Fruit fly (Drosophila melanogaster) whole organism, embryonic: ENCODE data around the gene GNBP1.

Experiments used
- ATbp ChIP-seq: fragments of 200-800 bp; sonication (Bioruptor generic); optimal IDR thresholded peaks from 2 replicates; lab custom pipeline; 2017; ENCODE audit warnings: missing biosample characterization, mild to moderate bottlenecking, missing genetic modification characterization, missing genetic modification reagents
- Atf-2 ChIP-seq: fragments of 200-800 bp; sonication (Bioruptor generic); optimal IDR thresholded peaks from 2 replicates; lab custom pipeline; 2016; ENCODE audit warnings: missing biosample characterization, missing genetic modification characterization
- CG11085 ChIP-seq: fragments of 200-800 bp; sonication (Bioruptor generic); IDR thresholded peaks from 2 replicates; pipeline ENCODE4 v1.3.6; 2022; ENCODE audit warnings: missing biosample characterization, missing genetic modification characterization
- CG1233 ChIP-seq: fragments of 200-800 bp; sonication (Bioruptor generic); optimal IDR thresholded peaks from 4 replicates; lab custom pipeline; 2018; ENCODE audit warnings: missing biosample characterization, mild to moderate bottlenecking, missing genetic modification characterization
- CG14965 ChIP-seq: fragments of 200-800 bp; sonication (Bioruptor generic); optimal IDR thresholded peaks from 2 replicates; lab custom pipeline; 2016; ENCODE audit warnings: missing biosample characterization, missing genetic modification characterization, borderline replicate concordance
- CG16863 ChIP-seq: fragments of 200-800 bp; sonication (Bioruptor generic); optimal IDR thresholded peaks from 3 replicates; lab custom pipeline; 2016; ENCODE audit warnings: missing biosample characterization, missing genetic modification characterization
- CG17612 ChIP-seq: fragments of 200-800 bp; sonication (Bioruptor generic); IDR thresholded peaks from 2 replicates; pipeline ENCODE4 v1.3.6; 2022; ENCODE audit warnings: missing biosample characterization, missing genetic modification characterization
- CG17912 ChIP-seq: fragments of 200-800 bp; sonication (Bioruptor generic); optimal IDR thresholded peaks from 2 replicates; lab custom pipeline; 2018; ENCODE audit warnings: missing biosample characterization, mild to moderate bottlenecking, missing genetic modification characterization
- CG18599 ChIP-seq: fragments of 200-800 bp; sonication (Bioruptor generic); optimal IDR thresholded peaks from 3 replicates; lab custom pipeline; 2017; ENCODE audit warnings: missing biosample characterization, missing genetic modification characterization, mild to moderate bottlenecking, moderate library complexity, missing genetic modification reagents
- CG2199 ChIP-seq: fragments of 200-800 bp; sonication (Bioruptor generic); IDR thresholded peaks from 3 replicates; pipeline ENCODE4 v1.3.6; 2022; ENCODE audit warnings: missing biosample characterization, missing genetic modification characterization
- CG2875 ChIP-seq: fragments of 200-800 bp; sonication (Bioruptor generic); optimal IDR thresholded peaks from 2 replicates; lab custom pipeline; 2017; ENCODE audit warnings: missing biosample characterization, mild to moderate bottlenecking, missing genetic modification characterization, missing genetic modification reagents
- CG30403 ChIP-seq: fragments of 200-800 bp; sonication (Bioruptor generic); optimal IDR thresholded peaks from 3 replicates; lab custom pipeline; 2016; ENCODE audit warnings: missing biosample characterization, missing genetic modification characterization
- CG3281 ChIP-seq: fragments of 200-800 bp; sonication (Bioruptor generic); optimal IDR thresholded peaks from 3 replicates; lab custom pipeline; 2017; ENCODE audit warnings: missing biosample characterization, mild to moderate bottlenecking, missing genetic modification characterization
- CG33213 ChIP-seq: fragments of 200-800 bp; sonication (Bioruptor generic); optimal IDR thresholded peaks from 3 replicates; lab custom pipeline; 2016; ENCODE audit warnings: missing biosample characterization, missing genetic modification characterization
- CG4282 ChIP-seq: fragments of 200-800 bp; sonication (Bioruptor generic); optimal IDR thresholded peaks from 2 replicates; lab custom pipeline; 2016; ENCODE audit warnings: missing biosample characterization, missing genetic modification characterization
- CG4360 ChIP-seq: fragments of 200-800 bp; sonication (Bioruptor generic); IDR thresholded peaks from 2 replicates; pipeline ENCODE4 v1.3.6; 2022; ENCODE audit warnings: missing biosample characterization, missing genetic modification characterization
- CG5245 ChIP-seq: fragments of 200-800 bp; sonication (Bioruptor generic); optimal IDR thresholded peaks from 3 replicates; lab custom pipeline; 2016; ENCODE audit warnings: missing biosample characterization, missing genetic modification characterization
- CG8359 ChIP-seq: fragments of 200-800 bp; sonication (Bioruptor generic); optimal IDR thresholded peaks from 2 replicates; lab custom pipeline; 2017; ENCODE audit warnings: missing biosample characterization, mild to moderate bottlenecking, missing genetic modification characterization, borderline replicate concordance
- CG9215 ChIP-seq: fragments of 200-800 bp; sonication (Bioruptor generic); IDR thresholded peaks from 2 replicates; pipeline ENCODE4 v1.3.6; 2022; ENCODE audit warnings: missing biosample characterization, missing genetic modification characterization
- CTCF ChIP-seq: fragments of 200-800 bp; sonication (Bioruptor generic); optimal IDR thresholded peaks from 2 replicates; lab custom pipeline; 2017; ENCODE audit warnings: missing biosample characterization, mild to moderate bottlenecking, missing genetic modification characterization, moderate library complexity
- CoRest ChIP-seq: fragments of 200-800 bp; sonication (Bioruptor generic); optimal IDR thresholded peaks from 3 replicates; lab custom pipeline; 2018; ENCODE audit warnings: missing biosample characterization, mild to moderate bottlenecking, missing genetic modification characterization, moderate library complexity
- Doc2 ChIP-seq: fragments of 200-800 bp; sonication (Bioruptor generic); IDR thresholded peaks from 2 replicates; pipeline ENCODE4 v1.3.6; 2022; ENCODE audit warnings: missing biosample characterization, missing genetic modification characterization
- Drgx ChIP-seq: fragments of 200-800 bp; sonication (Bioruptor generic); IDR thresholded peaks from 2 replicates; pipeline ENCODE4 v1.3.6; 2022; ENCODE audit warnings: missing biosample characterization, missing genetic modification characterization
- Gug ChIP-seq: fragments of 200-800 bp; sonication (Bioruptor generic); IDR thresholded peaks from 4 replicates; pipeline ENCODE4 v1.3.6; 2022; ENCODE audit warnings: missing biosample characterization, missing genetic modification characterization
- HLH3B ChIP-seq: fragments of 200-800 bp; sonication (Bioruptor generic); IDR thresholded peaks from 2 replicates; pipeline ENCODE4 v1.3.6; 2022; ENCODE audit warnings: missing biosample characterization, missing genetic modification characterization
- NFAT ChIP-seq: fragments of 200-800 bp; sonication (Bioruptor generic); IDR thresholded peaks from 2 replicates; pipeline ENCODE4 v1.3.6; 2022; ENCODE audit warnings: missing biosample characterization, missing genetic modification characterization
- Oli ChIP-seq: fragments of 200-800 bp; sonication (Bioruptor generic); optimal IDR thresholded peaks from 2 replicates; lab custom pipeline; 2018; ENCODE audit warnings: missing biosample characterization, mild to moderate bottlenecking, missing genetic modification characterization, moderate library complexity
- Sox102F ChIP-seq: fragments of 200-800 bp; sonication (Bioruptor generic); optimal IDR thresholded peaks from 2 replicates; lab custom pipeline; 2018; ENCODE audit warnings: missing biosample characterization, mild to moderate bottlenecking, missing genetic modification characterization, moderate library complexity
- br ChIP-seq: fragments of >200 bp; optimal IDR thresholded peaks from 2 replicates; lab custom pipeline; 2017
- cas ChIP-seq: fragments of 200-800 bp; sonication (Bioruptor generic); IDR thresholded peaks from 2 replicates; pipeline ENCODE4 v1.3.6; 2022; ENCODE audit warnings: missing biosample characterization, missing genetic modification characterization
- cato ChIP-seq: fragments of 200-800 bp; sonication (Bioruptor generic); optimal IDR thresholded peaks from 2 replicates; lab custom pipeline; 2016; ENCODE audit warnings: missing biosample characterization, missing genetic modification characterization, borderline replicate concordance
- caup ChIP-seq: fragments of 200-800 bp; sonication (Bioruptor generic); optimal IDR thresholded peaks from 3 replicates; lab custom pipeline; 2017; ENCODE audit warnings: missing biosample characterization, mild to moderate bottlenecking, missing genetic modification characterization, moderate library complexity; ENCODE audit not compliant: severe bottlenecking
- chif ChIP-seq, 2 experiments: fragments of 200-800 bp; sonication (Bioruptor generic); optimal IDR thresholded peaks; 3 replicates each; lab custom pipeline; 2016; ENCODE audit warnings: missing biosample characterization in 2 of 2, missing genetic modification characterization in 2 of 2
- corto ChIP-seq: fragments of 200-800 bp; sonication (Bioruptor generic); optimal IDR thresholded peaks from 2 replicates; lab custom pipeline; 2016; ENCODE audit warnings: missing biosample characterization, mild to moderate bottlenecking, missing genetic modification characterization, moderate library complexity
- dmrt99B ChIP-seq: fragments of 200-800 bp; sonication (Bioruptor generic); optimal IDR thresholded peaks from 2 replicates; lab custom pipeline; 2018; ENCODE audit warnings: missing biosample characterization, mild to moderate bottlenecking, missing genetic modification characterization, moderate library complexity
- eve ChIP-seq, 2 experiments: fragments of >200 bp; optimal IDR thresholded peaks; 2 replicates each; lab custom pipeline; 2017; ENCODE audit warnings: missing biosample characterization in 2 of 2, missing genetic modification characterization in 2 of 2
- gt ChIP-seq: fragments of 200-800 bp; sonication (Bioruptor generic); IDR thresholded peaks from 2 replicates; pipeline ENCODE4 v1.3.6; 2022; ENCODE audit warnings: missing biosample characterization, missing genetic modification characterization
- hb ChIP-seq: fragments of 200-800 bp; sonication (Bioruptor generic); IDR thresholded peaks from 3 replicates; pipeline ENCODE4 v1.3.6; 2022; ENCODE audit warnings: missing biosample characterization, missing genetic modification characterization; ENCODE audit not compliant: partially characterized antibody
- hth ChIP-seq: fragments of >200 bp; optimal IDR thresholded peaks from 2 replicates; lab custom pipeline; 2017; ENCODE audit warnings: inconsistent platforms
- mam ChIP-seq: fragments of 200-800 bp; sonication (Bioruptor generic); optimal IDR thresholded peaks from 3 replicates; lab custom pipeline; 2016; ENCODE audit warnings: missing biosample characterization, missing genetic modification characterization
- mld ChIP-seq: fragments of 200-800 bp; sonication (Bioruptor generic); IDR thresholded peaks from 3 replicates; pipeline ENCODE4 v1.3.6; 2022; ENCODE audit warnings: missing biosample characterization, missing genetic modification characterization; ENCODE audit not compliant: partially characterized antibody
- nerfin-2 ChIP-seq: fragments of 200-800 bp; sonication (Bioruptor generic); IDR thresholded peaks from 2 replicates; pipeline ENCODE4 v1.3.6; 2022; ENCODE audit warnings: missing biosample characterization, missing genetic modification characterization; ENCODE audit not compliant: partially characterized antibody
- sc ChIP-seq, 3 experiments: fragments of >200 bp in 2 of 3; fragments of 200-800 bp in 1 of 3; sonication (Bioruptor generic) in 1 of 3; optimal IDR thresholded peaks; 2 replicates in 2 of 3; 3 replicates in 1 of 3; lab custom pipeline; 2017; ENCODE audit warnings: mild to moderate bottlenecking in 1 of 3, missing biosample characterization in 1 of 3, missing genetic modification characterization in 1 of 3, missing genetic modification reagents in 1 of 3
- seq ChIP-seq: fragments of 200-800 bp; sonication (Bioruptor generic); IDR thresholded peaks from 2 replicates; pipeline ENCODE4 v1.3.6; 2022; ENCODE audit warnings: missing biosample characterization, missing genetic modification characterization
- stwl ChIP-seq: fragments of 200-800 bp; sonication (Bioruptor generic); optimal IDR thresholded peaks from 3 replicates; lab custom pipeline; 2018; ENCODE audit warnings: missing biosample characterization, mild to moderate bottlenecking, missing genetic modification characterization, moderate library complexity
- sug ChIP-seq: fragments of 200-800 bp; optimal IDR thresholded peaks from 2 replicates; lab custom pipeline; 2019; ENCODE audit warnings: missing biosample characterization, mild to moderate bottlenecking, missing genetic modification characterization, moderate library complexity
- tap ChIP-seq: fragments of 200-800 bp; optimal IDR thresholded peaks from 3 replicates; lab custom pipeline; 2019; ENCODE audit warnings: missing biosample characterization, mild to moderate bottlenecking, missing genetic modification characterization, moderate library complexity
- vnd ChIP-seq: fragments of 200-800 bp; sonication (Bioruptor generic); IDR thresholded peaks from 3 replicates; pipeline ENCODE4 v1.3.6; 2022; ENCODE audit warnings: missing biosample characterization, missing genetic modification characterization; ENCODE audit not compliant: partially characterized antibody
- wor ChIP-seq: fragments of 200-800 bp; sonication (Bioruptor generic); IDR thresholded peaks from 2 replicates; pipeline ENCODE4 v1.3.6; 2022; ENCODE audit warnings: missing biosample characterization, missing genetic modification characterization
- z ChIP-seq: fragments of 200-800 bp; sonication (Bioruptor generic); IDR thresholded peaks from 3 replicates; pipeline ENCODE4 v1.3.6; 2022; ENCODE audit warnings: missing biosample characterization, missing genetic modification characterization

The GNBP1 gene

DNA sequence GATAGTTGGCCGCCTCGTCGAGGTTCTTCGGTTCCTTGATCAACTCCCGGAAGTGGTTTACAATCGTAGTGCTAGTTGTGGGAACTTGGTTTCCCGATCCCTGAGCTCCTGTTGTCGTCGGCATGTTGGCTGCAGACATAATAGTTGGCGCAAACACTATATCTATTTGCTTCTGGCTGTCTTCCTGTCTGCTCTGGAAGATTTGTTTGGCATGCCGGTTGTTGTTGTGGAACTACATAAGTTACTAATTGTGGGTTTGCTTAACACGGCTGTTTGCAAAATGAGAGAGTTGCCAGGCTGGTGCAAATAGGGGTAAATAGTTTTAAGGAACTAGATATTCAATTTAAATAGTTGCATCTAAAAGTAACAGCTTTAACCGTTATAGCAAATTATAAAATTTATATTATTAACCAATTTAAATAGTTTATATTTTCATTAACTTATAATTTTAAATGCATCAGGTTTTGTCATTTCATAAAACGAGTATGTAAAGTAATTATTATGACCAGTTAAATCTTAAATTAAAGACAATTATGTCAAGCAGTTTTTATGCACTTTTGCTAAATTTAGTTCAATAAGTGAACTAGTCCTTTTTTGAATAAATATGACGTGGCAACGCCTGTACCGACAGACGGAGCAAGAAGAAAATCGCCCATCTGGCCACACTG, 6.1 kb downstream of the GNBP1 start, which contains the start of the genes Sgf11 and CG32202 (continued):
- TF ChIP-seq stwl: peak; percentile 82
- no peak for TF ChIP-seq tap
- TF ChIP-seq CoRest: peak; percentile 86
- TF ChIP-seq seq (GFP tag; lab: Robert Waterston, UW): no peak
- no peak for TF ChIP-seq CG4282 (GFP tag; lab: Kevin White, UChicago)
- no peak for TF ChIP-seq chif (GFP tag; optimal IDR thresholded peaks at IDR 0.05; lab: Kevin White, UChicago)
- peak; percentile 7; the same call in 1 of the 4 replicates for TF ChIP-seq Gug (GFP tag; lab: Robert Waterston, UW)
- peak; percentile 8 for TF ChIP-seq CG33213 (GFP tag; lab: Kevin White, UChicago)
- no peak for TF ChIP-seq nerfin-2 (GFP tag; lab: Robert Waterston, UW)
- no peak for TF ChIP-seq CG16863 (GFP tag; lab: Kevin White, UChicago)
- no peak for TF ChIP-seq Atf-2
- TF ChIP-seq sc (optimal IDR thresholded peaks at IDR 0.05; lab: Kevin White, UChicago): no peak
- TF ChIP-seq sc (GFP tag; optimal IDR thresholded peaks at IDR 0.05; lab: Kevin White, UChicago): peak; percentile 56
- TF ChIP-seq NFAT: 0 out of 2 replicates have a peak, but pooled peaks have one; percentile 10
- peak; percentile 61 for TF ChIP-seq CG4360 (GFP tag; lab: Robert Waterston, UW)
- peak; percentile 42 for TF ChIP-seq caup (GFP tag; lab: Kevin White, UChicago)
- no peak for TF ChIP-seq cas (GFP tag; lab: Robert Waterston, UW)
- peak; percentile 43; the same call in 1 of the 2 replicates for TF ChIP-seq CG9215 (GFP tag; lab: Robert Waterston, UW)
- TF ChIP-seq CG11085: no peak
- peak; percentile 3 for TF ChIP-seq CTCF
- TF ChIP-seq CG2199 (GFP tag; lab: Robert Waterston, UW): 0 out of 3 replicates have a peak, but pooled peaks have one; percentile 31
- peak; percentile 7 for TF ChIP-seq CG5245 (GFP tag; lab: Kevin White, UChicago)
- TF ChIP-seq wor (GFP tag; lab: Robert Waterston, UW): 0 out of 2 replicates have a peak, but pooled peaks have one; percentile 20
- TF ChIP-seq CG1233 (GFP tag; lab: Kevin White, UChicago): peak; percentile 63
- TF ChIP-seq HLH3B: no peak
- no peak for TF ChIP-seq CG2875 (GFP tag; lab: Kevin White, UChicago)
- TF ChIP-seq Sox102F (GFP tag; lab: Kevin White, UChicago): peak; percentile 70
- TF ChIP-seq mam: peak; percentile 35
- no peak for TF ChIP-seq br
- peak; percentile 71 for TF ChIP-seq sug (tag; lab: Kevin White, UChicago)
- no peak for TF ChIP-seq vnd
- TF ChIP-seq dmrt99B (tag; lab: Kevin White, UChicago): no peak
- no peak for TF ChIP-seq gt (GFP tag; lab: Robert Waterston, UW)
- TF ChIP-seq hb (GFP tag; lab: Robert Waterston, UW): no peak
- TF ChIP-seq z: no peak
- TF ChIP-seq CG14965 (GFP tag; lab: Kevin White, UChicago): no peak
- no peak for TF ChIP-seq CG8359 (GFP tag; lab: Kevin White, UChicago)
- TF ChIP-seq CG3281: peak; percentile 15
- peak; percentile 77 for TF ChIP-seq CG30403
- TF ChIP-seq hth (lab: Kevin White, UChicago): no peak
- TF ChIP-seq corto (GFP tag; lab: Kevin White, UChicago): no peak
- peak; percentile 56 for TF ChIP-seq CG18599 (GFP tag; lab: Kevin White, UChicago)
- no peak for TF ChIP-seq CG17912
- TF ChIP-seq CG17612 (GFP tag; lab: Robert Waterston, UW): no peak
- TF ChIP-seq Oli (tag; lab: Kevin White, UChicago): peak; percentile 55
- TF ChIP-seq Drgx (GFP tag; lab: Robert Waterston, UW): no peak
- no peak for TF ChIP-seq mld (GFP tag; lab: Robert Waterston, UW)
- no peak for TF ChIP-seq eve (GFP tag; optimal IDR thresholded peaks at IDR 0.05; lab: Kevin White, UChicago)
- no peak for TF ChIP-seq ATbp
- TF ChIP-seq Doc2 (GFP tag; lab: Robert Waterston, UW): no peak
- TF ChIP-seq cato: peak; percentile 46
